Fruit fly (Drosophila melanogaster): ENCODE results near the gene Tengl2.

Gene Tengl2

DNA sequence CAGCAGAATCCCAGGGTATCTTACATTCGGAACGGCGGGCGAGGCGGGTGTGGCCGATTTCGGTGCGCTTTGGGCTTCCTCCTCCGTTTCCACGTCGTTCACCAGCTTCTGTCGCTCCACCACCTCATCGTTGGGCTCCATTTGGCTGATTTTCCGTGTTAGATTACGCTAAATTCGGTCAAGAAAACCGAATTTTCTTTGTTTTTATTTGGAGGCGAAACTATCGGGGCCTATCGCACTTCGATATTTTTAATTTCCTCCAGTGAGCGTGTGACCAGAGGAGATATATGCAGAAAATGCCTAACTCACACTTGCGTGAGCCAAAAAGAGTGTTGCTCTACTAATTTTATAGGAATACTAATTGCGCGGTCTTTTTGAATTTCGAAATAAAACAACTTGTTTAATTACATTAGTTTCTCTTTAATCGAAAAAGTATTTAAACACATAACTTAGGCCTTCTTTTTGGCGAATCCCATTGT is 47.0 kb downstream of the Tengl2 start, which contains the start of gene CG10874 (continued):
- TF ChIP-seq gcm (GFP tag; optimal IDR thresholded peaks at IDR 0.05): no peak
- TF ChIP-seq CG9609 (GFP tag; optimal IDR thresholded peaks at IDR 0.05): no peak
- TF ChIP-seq trh (GFP tag; optimal IDR thresholded peaks at IDR 0.05): no peak
- TF ChIP-seq CG15011 (GFP tag; optimal IDR thresholded peaks at IDR 0.05): no peak
- no peak for TF ChIP-seq pan (optimal IDR thresholded peaks at IDR 0.05)
- TF ChIP-seq pan (GFP tag; optimal IDR thresholded peaks at IDR 0.05 in 1 of 2, IDR thresholded peaks at IDR 0.05 in 1 of 2): no peak
- no peak for TF ChIP-seq cwo (GFP tag; optimal IDR thresholded peaks at IDR 0.05)
- no peak for TF ChIP-seq CG16815 (GFP tag; optimal IDR thresholded peaks at IDR 0.05)
- no peak for TF ChIP-seq HLH54F (GFP tag; optimal IDR thresholded peaks at IDR 0.05)
- TF ChIP-seq CG17385 (GFP tag; optimal IDR thresholded peaks at IDR 0.05): no peak
- no peak for TF ChIP-seq Scr (GFP tag; IDR thresholded peaks at IDR 0.05; ENCODE audit: partially characterized antibody)
- TF ChIP-seq Ravus (GFP tag; IDR thresholded peaks at IDR 0.05): no peak
- no peak for TF ChIP-seq CG12071 (GFP tag; optimal IDR thresholded peaks at IDR 0.05)
- TF ChIP-seq cg (GFP tag; optimal IDR thresholded peaks at IDR 0.05): no peak
- TF ChIP-seq schlank (tag; optimal IDR thresholded peaks at IDR 0.05): no peak
- TF ChIP-seq CG12769 (tag; optimal IDR thresholded peaks at IDR 0.05): peak; percentile 10
- peak; percentile 1 for TF ChIP-seq CG9727 (GFP tag; optimal IDR thresholded peaks at IDR 0.05)
- TF ChIP-seq CG15696 (tag; optimal IDR thresholded peaks at IDR 0.05): no peak
- TF ChIP-seq Hand (GFP tag; optimal IDR thresholded peaks at IDR 0.05): no peak
- no peak for TF ChIP-seq CG33557 (GFP tag; optimal IDR thresholded peaks at IDR 0.05)
- no peak for TF ChIP-seq CG10565 (GFP tag; optimal IDR thresholded peaks at IDR 0.05)
- TF ChIP-seq klu (GFP tag; IDR thresholded peaks at IDR 0.05): no peak
- TF ChIP-seq CrebB (tag; optimal IDR thresholded peaks at IDR 0.05): peak; percentile 14
- TF ChIP-seq mld (GFP tag; IDR thresholded peaks at IDR 0.05; ENCODE audit: partially characterized antibody): no peak
- TF ChIP-seq pzg (GFP tag; optimal IDR thresholded peaks at IDR 0.05): peak; percentile 98
- no peak for TF ChIP-seq crol (GFP tag; IDR thresholded peaks at IDR 0.05)
- no peak for TF ChIP-seq Atf3 (GFP tag; optimal IDR thresholded peaks at IDR 0.05)
- TF ChIP-seq ttk (GFP tag; IDR thresholded peaks at IDR 0.05): no peak
- no peak for TF ChIP-seq vvl (GFP tag; IDR thresholded peaks at IDR 0.05)
- no peak for TF ChIP-seq CG9817 (tag; optimal IDR thresholded peaks at IDR 0.05)
- no peak for TF ChIP-seq E2f2 (GFP tag; IDR thresholded peaks at IDR 0.05)
- TF ChIP-seq CG14710 (tag; optimal IDR thresholded peaks at IDR 0.05): peak; percentile 100
- TF ChIP-seq CG17912 (GFP tag; optimal IDR thresholded peaks at IDR 0.05): no peak
- no peak for TF ChIP-seq Fer3 (tag; optimal IDR thresholded peaks at IDR 0.05)
- TF ChIP-seq tap (tag; optimal IDR thresholded peaks at IDR 0.05): no peak
- no peak for TF ChIP-seq ase (GFP tag; IDR thresholded peaks at IDR 0.05)
- TF ChIP-seq Nf-YC (tag; optimal IDR thresholded peaks at IDR 0.05): peak; percentile 40
- TF ChIP-seq Mad (GFP tag; optimal IDR thresholded peaks at IDR 0.05): no peak
- no peak for TF ChIP-seq MTF-1 (GFP tag; optimal IDR thresholded peaks at IDR 0.05; ENCODE audit: borderline replicate concordance)
- peak; percentile 37 for TF ChIP-seq CoRest (tag; optimal IDR thresholded peaks at IDR 0.05)
- TF ChIP-seq CG10321 (GFP tag; IDR thresholded peaks at IDR 0.05): no peak
- TF ChIP-seq CG4424 (GFP tag; optimal IDR thresholded peaks at IDR 0.05): no peak
- no peak for TF ChIP-seq HLH4C (GFP tag; IDR thresholded peaks at IDR 0.05; ENCODE audit: partially characterized antibody)
- TF ChIP-seq pum (GFP tag; optimal IDR thresholded peaks at IDR 0.05): no peak
- no peak for TF ChIP-seq tin (GFP tag; optimal IDR thresholded peaks at IDR 0.05)
- peak; percentile 58 for TF ChIP-seq Abd-B (GFP tag; optimal IDR thresholded peaks at IDR 0.05)
- TF ChIP-seq CG15479 (GFP tag; optimal IDR thresholded peaks at IDR 0.05): no peak
- TF ChIP-seq chn (GFP tag; optimal IDR thresholded peaks at IDR 0.05): no peak
- no peak for TF ChIP-seq CG10209 (GFP tag; optimal IDR thresholded peaks at IDR 0.05)
- no peak for TF ChIP-seq CTCF (GFP tag; optimal IDR thresholded peaks at IDR 0.05)
- no peak for TF ChIP-seq ems (GFP tag; optimal IDR thresholded peaks at IDR 0.05)
- TF ChIP-seq aop (GFP tag; IDR thresholded peaks at IDR 0.05): no peak
